Worm (Caenorhabditis elegans) whole organism, mixed stage, embryonic: Measurements from ENCODE around the gene F41F3.3.

Experiments
- ces-1 ChIP-seq: fragments of 150-350 bp; optimal IDR thresholded peaks from 2 replicates; lab custom pipeline; 2014; ENCODE audit warnings: missing biosample characterization, missing genetic modification reagents, missing genetic modification characterization
- cnd-1 ChIP-seq: fragments of 200-800 bp; sonication (Bioruptor generic); optimal IDR thresholded peaks from 2 replicates; lab custom pipeline; 2018; ENCODE audit warnings: mild to moderate bottlenecking, missing genetic modification characterization, missing compliant biosample characterization
- flh-1 ChIP-seq: fragments of 200-800 bp; sonication (Bioruptor generic); optimal IDR thresholded peaks from 2 replicates; lab custom pipeline; 2018; ENCODE audit warnings: mild to moderate bottlenecking, missing genetic modification characterization, moderate library complexity, missing compliant biosample characterization
- lin-13 ChIP-seq: fragments of 150-350 bp; optimal IDR thresholded peaks from 2 replicates; lab custom pipeline; 2014; ENCODE audit warnings: missing biosample characterization, missing genetic modification characterization
- lin-32 ChIP-seq: fragments of 200-800 bp; sonication (Bioruptor generic); optimal IDR thresholded peaks from 2 replicates; lab custom pipeline; 2018; ENCODE audit warnings: mild to moderate bottlenecking, missing genetic modification characterization, missing compliant biosample characterization
- mab-5 ChIP-seq: fragments of 150-350 bp; optimal IDR thresholded peaks from 2 replicates; lab custom pipeline; 2014; ENCODE audit warnings: missing biosample characterization, missing genetic modification characterization
- nhr-237 ChIP-seq: fragments of 150-350 bp; optimal IDR thresholded peaks from 2 replicates; lab custom pipeline; 2014; ENCODE audit warnings: missing biosample characterization, missing genetic modification characterization
- snpc-4 ChIP-seq: fragments of 150-350 bp; optimal IDR thresholded peaks from 2 replicates; lab custom pipeline; 2014; ENCODE audit warnings: missing biosample characterization, missing genetic modification characterization
- unc-39 ChIP-seq: fragments of 150-350 bp; optimal IDR thresholded peaks from 2 replicates; lab custom pipeline; 2014; ENCODE audit warnings: missing biosample characterization, missing genetic modification characterization
- unc-62 ChIP-seq: fragments of 150-350 bp; optimal IDR thresholded peaks from 2 replicates; lab custom pipeline; 2014; ENCODE audit warnings: missing biosample characterization, missing genetic modification reagents, missing genetic modification characterization
- zip-8 ChIP-seq: fragments of 150-350 bp; optimal IDR thresholded peaks from 2 replicates; lab custom pipeline; 2014; ENCODE audit warnings: missing biosample characterization, missing genetic modification characterization
- ztf-11 ChIP-seq: fragments of 150-350 bp; optimal IDR thresholded peaks from 2 replicates; lab custom pipeline; 2014; ENCODE audit warnings: missing biosample characterization, missing genetic modification characterization

ce11 chrV:4668636-4669035, 20.6 kb upstream of the F41F3.3 start, which contains the start of gene srx-77:
- TF ChIP-seq lin-32 (GFP tag; lab: Kevin White, UChicago) (no peak), unc-62 (GFP tag; lab: Kevin White, UChicago) (no peak), nhr-237 (tag; lab: Kevin White, UChicago) (no peak), zip-8 (no peak), ces-1 (GFP tag; lab: Kevin White, UChicago) (no peak), flh-1 (no peak), unc-39 (tag; lab: Kevin White, UChicago) (no peak), mab-5 (no peak), ztf-11 (tag; lab: Kevin White, UChicago) (no peak), lin-13 (tag; lab: Kevin White, UChicago) (no peak), cnd-1 (tag; lab: Kevin White, UChicago) (no peak), snpc-4 (no peak)
